Worm (Caenorhabditis elegans): ENCODE measurements around the gene F10G2.7.

Gene F10G2.7

DNA sequence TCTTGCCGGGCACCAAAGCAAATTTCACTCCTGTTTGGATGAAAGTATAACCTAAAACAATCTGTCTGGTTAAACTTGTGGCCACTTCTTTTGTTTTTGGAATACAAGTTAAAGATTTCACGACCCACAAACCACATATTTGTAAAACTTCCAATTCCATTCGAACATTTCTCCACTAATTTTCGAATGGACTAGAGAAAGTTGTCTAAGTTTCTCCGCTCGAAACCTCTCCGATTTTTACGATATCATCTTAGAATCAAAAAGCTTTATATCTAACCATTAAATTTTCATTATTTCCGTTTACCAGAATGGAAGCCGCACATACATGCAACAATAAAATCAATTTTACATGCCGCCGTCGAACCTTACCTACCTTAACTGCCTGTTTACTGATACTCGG lies 38.7 kb downstream of the F10G2.7 start, which contains the start of gene F07G11.3:
TSS of gene F07G11.3 (plus strand) at position 301 of the 400 bp plus-strand sequence.
- TF ChIP-seq ham-2 (GFP tag; optimal IDR thresholded peaks at IDR 0.05): no peak
- TF ChIP-seq nhr-2 (tag; optimal IDR thresholded peaks at IDR 0.05): no peak
- TF ChIP-seq cnd-1 (tag; optimal IDR thresholded peaks at IDR 0.05): no peak
- no peak for TF ChIP-seq nhr-76 (tag; optimal IDR thresholded peaks at IDR 0.05)
- TF ChIP-seq pha-4 (tag; optimal IDR thresholded peaks at IDR 0.05): no peak
- no peak for TF ChIP-seq ceh-83 (GFP tag; optimal IDR thresholded peaks at IDR 0.05)
- no peak for TF ChIP-seq mls-2 (tag; optimal IDR thresholded peaks at IDR 0.05)
- no peak for TF ChIP-seq sptf-1 (tag; optimal IDR thresholded peaks at IDR 0.05)
- TF ChIP-seq elt-1 (tag; optimal IDR thresholded peaks at IDR 0.05; ENCODE audit: borderline replicate concordance, insufficient read depth): no peak
- no peak for TF ChIP-seq ceh-39 (tag; optimal IDR thresholded peaks at IDR 0.05)
- TF ChIP-seq mab-5 (tag; optimal IDR thresholded peaks at IDR 0.05): no peak
- no peak for TF ChIP-seq bed-3 (GFP tag; optimal IDR thresholded peaks at IDR 0.05)
- TF ChIP-seq flh-1 (GFP tag; optimal IDR thresholded peaks at IDR 0.05): no peak
- TF ChIP-seq elt-3 (tag; optimal IDR thresholded peaks at IDR 0.05): no peak
- TF ChIP-seq M03D4.4 (tag; optimal IDR thresholded peaks at IDR 0.05): no peak
- TF ChIP-seq lin-13 (tag; optimal IDR thresholded peaks at IDR 0.05): no peak
- no peak for TF ChIP-seq unc-39 (tag; optimal IDR thresholded peaks at IDR 0.05)

DNA sequence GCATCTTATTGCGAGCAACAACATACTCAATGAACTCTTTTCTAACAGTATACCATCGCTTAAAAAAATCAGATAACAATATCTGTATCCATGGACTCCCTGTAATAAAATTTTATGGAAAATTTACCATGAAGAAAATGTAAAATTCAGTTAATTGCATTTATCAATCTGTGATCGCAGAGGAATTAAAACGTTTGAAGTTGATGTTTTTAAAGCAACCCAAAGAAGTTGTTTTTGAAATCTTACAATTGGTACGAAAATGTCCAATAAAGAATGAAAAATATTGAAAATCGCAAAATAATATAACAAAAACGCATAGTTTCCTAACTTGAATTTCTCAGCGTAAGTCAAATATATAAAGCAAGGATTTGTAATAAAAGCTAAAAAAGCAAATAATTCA lies 39.9 kb downstream of the F10G2.7 start, which contains the start of gene srj-32:
TSS of gene srj-32 (minus strand) at position 101 of the 400 bp plus-strand sequence.
- no peak for TF ChIP-seq mab-5 (tag; optimal IDR thresholded peaks at IDR 0.05)
- no peak for TF ChIP-seq nhr-2 (tag; optimal IDR thresholded peaks at IDR 0.05)
- TF ChIP-seq pha-4 (tag; optimal IDR thresholded peaks at IDR 0.05): no peak
- TF ChIP-seq hlh-1 (tag; optimal IDR thresholded peaks at IDR 0.05): no peak
- TF ChIP-seq zip-8 (tag; optimal IDR thresholded peaks at IDR 0.05): no peak
- TF ChIP-seq lin-13 (tag; optimal IDR thresholded peaks at IDR 0.05): no peak
- TF ChIP-seq lsy-2 (tag; optimal IDR thresholded peaks at IDR 0.05): no peak

DNA sequence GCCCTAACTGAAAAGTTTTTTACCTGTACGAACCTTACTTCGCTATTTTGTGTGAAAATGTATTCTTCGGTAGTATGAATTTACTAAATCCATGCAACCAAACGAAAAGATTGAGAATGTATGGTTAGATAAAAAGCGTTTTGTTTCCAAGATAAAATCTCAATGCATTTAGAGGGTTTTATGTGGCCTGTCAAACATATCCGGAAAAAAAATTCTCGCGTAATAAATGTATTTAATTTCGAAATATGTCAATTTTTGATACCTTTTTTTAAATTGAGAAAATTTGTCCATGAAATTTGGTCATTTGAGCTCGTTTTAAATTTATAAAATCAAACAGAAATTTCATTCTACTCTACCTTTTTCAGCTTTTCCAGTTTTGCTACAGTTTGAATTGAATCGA lies 41.8 kb downstream of the F10G2.7 start, which contains the start of gene F07G11.4:
TSS of gene F07G11.4 (minus strand) at position 101 of the 400 bp plus-strand sequence.
- no peak for TF ChIP-seq lin-32 (GFP tag; optimal IDR thresholded peaks at IDR 0.05)
- no peak for TF ChIP-seq unc-62 (GFP tag; optimal IDR thresholded peaks at IDR 0.05)
- TF ChIP-seq ham-2 (GFP tag; optimal IDR thresholded peaks at IDR 0.05): no peak
- no peak for TF ChIP-seq snpc-4 (tag; optimal IDR thresholded peaks at IDR 0.05)
- no peak for TF ChIP-seq flh-1 (GFP tag; optimal IDR thresholded peaks at IDR 0.05)
- no peak for TF ChIP-seq lin-13 (tag; optimal IDR thresholded peaks at IDR 0.05)
- TF ChIP-seq unc-39 (tag; optimal IDR thresholded peaks at IDR 0.05): no peak
- no peak for TF ChIP-seq cnd-1 (tag; optimal IDR thresholded peaks at IDR 0.05)
- no peak for TF ChIP-seq M03D4.4 (tag; optimal IDR thresholded peaks at IDR 0.05)
- TF ChIP-seq nhr-237 (tag; optimal IDR thresholded peaks at IDR 0.05): no peak
- no peak for TF ChIP-seq tbx-8 (GFP tag; optimal IDR thresholded peaks at IDR 0.05)
- no peak for TF ChIP-seq drap-1 (GFP tag; optimal IDR thresholded peaks at IDR 0.05)
- TF ChIP-seq ceh-83 (GFP tag; optimal IDR thresholded peaks at IDR 0.05): no peak
- TF ChIP-seq ceh-43 (GFP tag; optimal IDR thresholded peaks at IDR 0.05): no peak
- no peak for TF ChIP-seq mab-5 (tag; optimal IDR thresholded peaks at IDR 0.05)
- no peak for TF ChIP-seq ceh-39 (tag; optimal IDR thresholded peaks at IDR 0.05)
- no peak for TF ChIP-seq hlh-1 (tag; optimal IDR thresholded peaks at IDR 0.05)
- TF ChIP-seq ces-1 (GFP tag; optimal IDR thresholded peaks at IDR 0.05): no peak
- TF ChIP-seq sem-2 (GFP tag; optimal IDR thresholded peaks at IDR 0.05): no peak
- no peak for TF ChIP-seq sptf-1 (tag; optimal IDR thresholded peaks at IDR 0.05)

DNA sequence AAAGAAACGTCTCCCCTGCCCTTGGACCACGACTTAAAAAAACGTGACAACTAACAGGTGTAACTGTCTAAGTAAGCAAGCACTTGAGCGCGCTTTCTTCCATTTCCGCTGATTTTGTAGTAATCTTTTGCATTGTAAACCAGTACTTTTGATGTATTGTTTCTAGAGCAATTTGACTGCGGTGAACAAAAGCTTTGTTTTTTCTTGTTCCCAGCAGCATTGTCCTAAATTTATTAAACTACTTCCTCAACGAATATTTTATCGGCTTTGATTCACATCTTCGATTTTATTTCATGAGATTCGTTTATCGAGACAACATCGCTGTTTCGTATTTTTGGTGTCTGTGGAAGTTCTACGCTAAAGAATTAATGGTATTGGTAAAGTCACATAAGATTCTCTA lies 48.4 kb downstream of the F10G2.7 start, which contains the start of gene C13A2.1:
TSS of gene C13A2.1 (plus strand) at position 301 of the 400 bp plus-strand sequence.
- TF ChIP-seq sem-2 (GFP tag; optimal IDR thresholded peaks at IDR 0.05) (no peak), unc-120 (tag; optimal IDR thresholded peaks at IDR 0.05; ENCODE audit: poor library complexity, severe bottlenecking) (no peak), pha-4 (tag; optimal IDR thresholded peaks at IDR 0.05) (no peak), elt-3 (tag; optimal IDR thresholded peaks at IDR 0.05) (no peak), snpc-4 (tag; optimal IDR thresholded peaks at IDR 0.05) (no peak), cnd-1 (tag; optimal IDR thresholded peaks at IDR 0.05) (no peak), flh-1 (GFP tag; optimal IDR thresholded peaks at IDR 0.05) (no peak), ceh-43 (GFP tag; optimal IDR thresholded peaks at IDR 0.05) (no peak), ztf-11 (tag; optimal IDR thresholded peaks at IDR 0.05) (no peak), sptf-1 (tag; optimal IDR thresholded peaks at IDR 0.05) (no peak), nhr-2 (tag; optimal IDR thresholded peaks at IDR 0.05) (no peak), unc-62 (GFP tag; optimal IDR thresholded peaks at IDR 0.05) (no peak)
